Fruit fly (Drosophila melanogaster) whole organism, embryonic: ENCODE measurements around the gene CG17450.

Experiments used
- CG11247 ChIP-seq: fragments of 200-800 bp; sonication (Bioruptor generic); IDR thresholded peaks from 2 replicates; pipeline ENCODE4 v1.3.6; 2022; ENCODE audit warnings: missing biosample characterization, missing genetic modification characterization
- CG11504 ChIP-seq: fragments of 200-800 bp; sonication (Bioruptor generic); optimal IDR thresholded peaks from 3 replicates; lab custom pipeline; 2019; ENCODE audit warnings: missing biosample characterization, mild to moderate bottlenecking, missing genetic modification characterization, moderate library complexity
- CG14965 ChIP-seq: fragments of 200-800 bp; sonication (Bioruptor generic); optimal IDR thresholded peaks from 2 replicates; lab custom pipeline; 2016; ENCODE audit warnings: missing biosample characterization, missing genetic modification characterization, borderline replicate concordance
- CG1529 ChIP-seq: fragments of 200-800 bp; sonication (Bioruptor generic); optimal IDR thresholded peaks from 3 replicates; lab custom pipeline; 2018; ENCODE audit warnings: missing biosample characterization, missing genetic modification characterization
- CG2199 ChIP-seq: fragments of 200-800 bp; sonication (Bioruptor generic); IDR thresholded peaks from 3 replicates; pipeline ENCODE4 v1.3.6; 2022; ENCODE audit warnings: missing biosample characterization, missing genetic modification characterization
- CG31365 ChIP-seq: fragments of 200-800 bp; sonication (Bioruptor generic); optimal IDR thresholded peaks from 2 replicates; lab custom pipeline; 2018; ENCODE audit warnings: missing biosample characterization, mild to moderate bottlenecking, missing genetic modification characterization
- CG42726 ChIP-seq: fragments of 200-800 bp; sonication (Bioruptor generic); IDR thresholded peaks from 2 replicates; pipeline ENCODE4 v1.3.6; 2022; ENCODE audit warnings: missing biosample characterization, missing genetic modification characterization; ENCODE audit not compliant: partially characterized antibody
- CG6689 ChIP-seq: fragments of 200-800 bp; sonication (Bioruptor generic); IDR thresholded peaks from 2 replicates; pipeline ENCODE4 v1.3.6; 2022; ENCODE audit warnings: missing biosample characterization, missing genetic modification characterization
- CG6791 ChIP-seq: fragments of 200-800 bp; sonication (Bioruptor generic); IDR thresholded peaks from 3 replicates; pipeline ENCODE4 v1.3.6; 2022; ENCODE audit warnings: missing biosample characterization, missing genetic modification characterization; ENCODE audit not compliant: partially characterized antibody
- CG8281 ChIP-seq: fragments of 200-800 bp; sonication (Bioruptor generic); optimal IDR thresholded peaks from 2 replicates; lab custom pipeline; 2018; ENCODE audit warnings: missing biosample characterization, mild to moderate bottlenecking, missing genetic modification characterization, moderate library complexity
- CTCF ChIP-seq: fragments of 200-800 bp; sonication (Bioruptor generic); optimal IDR thresholded peaks from 2 replicates; lab custom pipeline; 2017; ENCODE audit warnings: missing biosample characterization, mild to moderate bottlenecking, missing genetic modification characterization, moderate library complexity
- Hr39 ChIP-seq: fragments of >200 bp; optimal IDR thresholded peaks from 2 replicates; lab custom pipeline; 2017
- Ssrp ChIP-seq: fragments of 200-800 bp; sonication (Bioruptor generic); optimal IDR thresholded peaks from 2 replicates; lab custom pipeline; 2018; ENCODE audit warnings: missing biosample characterization, mild to moderate bottlenecking, missing genetic modification characterization, moderate library complexity
- da ChIP-seq: fragments of 200-800 bp; sonication (Bioruptor generic); optimal IDR thresholded peaks from 2 replicates; lab custom pipeline; 2016; ENCODE audit warnings: missing biosample characterization, missing genetic modification characterization
- gfzf ChIP-seq: fragments of 200-800 bp; sonication (Bioruptor generic); optimal IDR thresholded peaks from 2 replicates; lab custom pipeline; 2016; ENCODE audit warnings: missing biosample characterization, mild to moderate bottlenecking, missing genetic modification characterization, moderate library complexity
- lov ChIP-seq, 2 experiments: fragments of 200-800 bp in 1 of 2; fragments of >200 bp in 1 of 2; sonication (Bioruptor generic) in 1 of 2; IDR thresholded peaks in 1 of 2; optimal IDR thresholded peaks in 1 of 2; 2 replicates in 1 of 2; 3 replicates in 1 of 2; pipeline versions ENCODE4 v1.3.6 to Lab custom; 2017 to 2022; ENCODE audit warnings: missing biosample characterization in 1 of 2, missing genetic modification characterization in 1 of 2
- nerfin-1 ChIP-seq: fragments of 200-800 bp; sonication (Bioruptor generic); optimal IDR thresholded peaks from 3 replicates; lab custom pipeline; 2019; ENCODE audit warnings: missing biosample characterization, mild to moderate bottlenecking, missing genetic modification characterization, moderate library complexity
- sens ChIP-seq: fragments of 200-800 bp; sonication (Bioruptor generic); peaks from one replicate; lab custom pipeline; 2016; ENCODE audit warnings: missing biosample characterization, missing genetic modification characterization
- sqz ChIP-seq: fragments of 200-800 bp; sonication (Bioruptor generic); optimal IDR thresholded peaks from 3 replicates; lab custom pipeline; 2018; ENCODE audit warnings: missing biosample characterization, mild to moderate bottlenecking, missing genetic modification characterization
- stwl ChIP-seq: fragments of 200-800 bp; sonication (Bioruptor generic); optimal IDR thresholded peaks from 3 replicates; lab custom pipeline; 2018; ENCODE audit warnings: missing biosample characterization, mild to moderate bottlenecking, missing genetic modification characterization, moderate library complexity

The CG17450 gene

DNA sequence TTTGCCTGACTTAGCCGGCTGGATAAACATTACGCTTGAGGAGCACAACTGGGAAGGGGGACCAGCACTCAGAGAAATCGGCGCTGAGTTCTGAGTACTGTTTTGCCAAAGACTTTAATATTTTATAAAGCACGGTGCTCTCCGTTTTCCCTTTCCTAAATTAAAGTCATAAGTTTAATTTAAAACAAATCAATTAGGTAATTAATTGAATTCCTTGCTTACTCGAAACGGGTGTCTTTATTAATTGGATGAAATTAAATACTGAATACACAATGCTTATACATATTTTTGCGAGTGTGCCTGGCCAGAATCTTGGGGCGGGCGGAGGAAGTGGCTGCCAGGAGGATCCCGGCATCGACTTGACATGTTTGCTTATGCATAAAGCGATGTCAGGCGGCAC, 18.8 kb downstream of the CG17450 start:
- TF ChIP-seq sqz (GFP tag; lab: Kevin White, UChicago) (no peak), CG1529 (no peak), lov (optimal IDR thresholded peaks at IDR 0.05; lab: Kevin White, UChicago) (no peak), lov (GFP tag; IDR thresholded peaks at IDR 0.05; lab: Robert Waterston, UW) (no peak), CG6689 (GFP tag; lab: Robert Waterston, UW) (no peak), CG42726 (GFP tag; lab: Robert Waterston, UW) (no peak), gfzf (GFP tag; lab: Kevin White, UChicago) (no peak), stwl (tag; lab: Kevin White, UChicago) (no peak), CG31365 (tag; lab: Kevin White, UChicago) (no peak), CG11247 (GFP tag; lab: Robert Waterston, UW) (no peak), Ssrp (tag; lab: Kevin White, UChicago) (no peak), CG2199 (GFP tag; lab: Robert Waterston, UW) (no peak)

DNA sequence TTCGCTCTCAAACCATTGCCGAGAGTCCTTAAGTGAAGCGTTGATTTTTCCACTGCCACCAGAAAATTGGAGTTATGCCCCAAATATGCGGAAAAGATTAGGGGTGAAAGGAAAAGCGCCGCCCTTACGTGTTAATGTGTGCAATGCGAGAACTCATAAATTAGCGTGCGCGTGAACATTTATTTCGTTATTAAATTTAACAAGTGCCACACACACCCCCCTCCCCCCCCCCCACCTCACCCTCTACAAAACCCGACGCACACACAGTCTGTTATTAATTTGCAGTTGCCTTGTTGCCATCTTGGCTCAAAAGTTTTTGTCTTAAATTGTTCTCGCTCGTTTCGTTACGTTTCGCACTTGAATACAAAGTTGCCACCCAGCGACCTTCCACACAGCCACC, 20.7 kb downstream of the CG17450 start:
- TF ChIP-seq stwl (tag; lab: Kevin White, UChicago) (no peak), Hr39 (lab: Kevin White, UChicago) (peak; percentile 25)

DNA sequence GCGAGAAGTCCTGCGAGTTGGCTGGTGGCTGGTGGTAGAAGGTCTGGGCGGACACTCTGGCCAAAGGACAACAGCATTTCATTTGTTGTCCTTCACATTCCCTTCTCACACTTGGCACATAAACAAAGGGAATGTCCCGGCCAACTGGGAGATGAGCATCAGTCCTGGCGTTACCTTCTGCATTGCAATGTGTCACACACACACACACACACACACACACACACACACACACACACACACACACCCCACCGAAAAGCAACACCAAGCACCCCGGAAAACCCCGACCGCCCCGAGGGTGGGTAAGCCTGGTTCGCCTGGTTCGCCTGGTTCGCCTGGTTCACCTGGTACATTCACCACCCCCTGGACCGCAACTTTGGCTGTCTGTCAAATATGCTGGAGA, 40.9 kb downstream of the CG17450 start:
- TF ChIP-seq CG6791 (GFP tag; lab: Robert Waterston, UW) (no peak), nerfin-1 (peak; percentile 84)

DNA sequence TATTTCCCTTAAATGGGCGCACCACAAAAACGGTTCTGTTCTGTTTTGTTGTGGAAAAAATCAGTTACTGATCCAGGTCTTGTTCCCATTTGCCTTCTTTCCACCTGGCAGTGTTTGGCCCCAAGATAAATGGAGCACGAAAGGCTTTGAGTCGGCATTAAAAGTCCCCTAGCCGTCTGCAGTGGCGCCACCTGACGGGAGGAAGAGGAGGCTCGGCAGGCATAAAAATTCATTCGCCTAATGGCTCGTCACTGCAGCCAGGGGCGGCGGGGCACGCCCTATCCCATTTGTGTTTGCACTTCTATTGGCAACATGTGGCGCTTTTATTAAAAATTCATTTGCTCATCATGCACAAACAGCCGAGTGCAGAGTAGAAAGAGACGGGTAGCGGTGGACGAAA, 43.2 kb downstream of the CG17450 start:
- peak; percentile 2 for TF ChIP-seq CG11504 (tag; lab: Kevin White, UChicago)
- peak; percentile 58 for TF ChIP-seq CG14965 (GFP tag; lab: Kevin White, UChicago)
- no peak for TF ChIP-seq CG8281 (tag; lab: Kevin White, UChicago)
- TF ChIP-seq CTCF (GFP tag; lab: Kevin White, UChicago) = peak; percentile 78

DNA sequence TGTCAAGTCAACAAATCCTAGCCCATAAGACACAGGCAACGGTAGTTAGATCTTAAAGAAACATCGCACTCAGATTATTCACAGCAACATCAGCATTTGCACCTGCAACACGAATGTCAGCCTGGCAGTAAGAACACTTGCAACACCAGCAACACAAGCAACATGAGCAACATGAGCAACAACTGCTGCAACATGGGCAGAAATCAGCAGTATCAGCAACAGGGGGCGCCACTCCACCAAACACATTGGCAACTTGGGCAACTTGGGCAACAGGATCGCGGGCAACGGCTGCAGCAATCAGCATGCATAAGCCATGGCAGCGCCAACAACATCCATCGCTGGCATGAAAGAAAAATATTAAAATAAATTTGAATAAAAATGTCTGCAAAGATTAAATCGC, 45.9 kb downstream of the CG17450 start:
- peak; percentile 74 for TF ChIP-seq CTCF (GFP tag; lab: Kevin White, UChicago)
- TF ChIP-seq sens (GFP tag; lab: Kevin White, UChicago) = peak; percentile 25
- TF ChIP-seq da = no peak
- TF ChIP-seq CG11504 (tag; lab: Kevin White, UChicago) = peak; percentile 77
